Worm (Caenorhabditis elegans): ENCODE measurements around the gene srx-96.
A peak's percentile ranks its signal among the peaks of the same experiment; 100 is the strongest.

Gene srx-96

DNA sequence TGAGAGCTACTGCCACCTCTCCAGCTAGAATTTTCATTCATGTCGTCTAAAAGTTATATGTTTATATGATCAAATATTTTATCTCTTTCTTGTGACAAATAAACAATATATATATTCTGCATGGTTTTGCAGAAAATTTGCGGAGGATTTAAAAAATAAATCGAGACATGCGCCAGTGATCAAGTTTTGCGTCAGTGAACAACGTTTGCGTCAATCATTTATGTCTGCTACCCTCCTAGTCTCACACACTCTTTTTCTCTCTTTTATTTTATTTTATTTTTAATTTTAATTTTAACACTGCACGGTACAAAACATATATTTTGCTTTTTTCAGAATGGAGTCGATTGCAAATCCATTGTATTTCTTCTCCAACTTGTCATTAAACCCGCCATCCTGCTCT is 32.6 kb upstream of the srx-96 start, which contains the start of the genes tag-65 and ccz-1 (continued):
- peak; percentile 23 for TF ChIP-seq snpc-1.1 (tag; optimal IDR thresholded peaks at IDR 0.05; ENCODE audit: insufficient read depth)
- TF ChIP-seq atf-7 (tag; optimal IDR thresholded peaks at IDR 0.05) = peak; percentile 30
- peak; percentile 81 for TF ChIP-seq hsf-1 (GFP tag; IDR thresholded peaks at IDR 0.05)
- no peak for TF ChIP-seq sea-2 (GFP tag; IDR thresholded peaks at IDR 0.05)
- TF ChIP-seq ceh-91 (GFP tag; IDR thresholded peaks at IDR 0.05) = 0 out of 2 replicates have a peak, but pooled peaks have one; percentile 20
- 0 out of 2 replicates have a peak, but pooled peaks have one; percentile 60 for TF ChIP-seq madf-3 (GFP tag; IDR thresholded peaks at IDR 0.05)
- TF ChIP-seq ztf-25 (GFP tag; IDR thresholded peaks at IDR 0.05) = no peak
- TF ChIP-seq rec-8 (tag; optimal IDR thresholded peaks at IDR 0.05) = peak in 1 of 2 experiments; percentile 3
- TF ChIP-seq ztf-26 (tag; optimal IDR thresholded peaks at IDR 0.05) = peak; percentile 30
- TF ChIP-seq ZK185.1 (tag; optimal IDR thresholded peaks at IDR 0.05; ENCODE audit: poor library complexity, severe bottlenecking) = peak; percentile 79
- peak; percentile 19 for TF ChIP-seq repo-1 (tag; optimal IDR thresholded peaks at IDR 0.05)
- TF ChIP-seq snpc-3.4 (tag; optimal IDR thresholded peaks at IDR 0.05) = peak; percentile 55
- peak in 1 of 2 experiments; percentile 59 for TF ChIP-seq let-607 (tag; optimal IDR thresholded peaks at IDR 0.05)
- TF ChIP-seq tbx-9 (tag; optimal IDR thresholded peaks at IDR 0.05; ENCODE audit: borderline replicate concordance) = no peak
- 0 out of 2 replicates have a peak, but pooled peaks have one; percentile 33 for TF ChIP-seq C06A6.2 (GFP tag; conservative IDR thresholded peaks at IDR 0.05)
- peak; percentile 5 for TF ChIP-seq him-1 (tag; optimal IDR thresholded peaks at IDR 0.05)
- TF ChIP-seq ztf-22 (GFP tag; optimal IDR thresholded peaks at IDR 0.05) = no peak
- peak; percentile 29 for TF ChIP-seq somi-1 (GFP tag; optimal IDR thresholded peaks at IDR 0.05)
- no peak for TF ChIP-seq bed-1 (GFP tag; IDR thresholded peaks at IDR 0.05)
- no peak for TF ChIP-seq B0019.2 (GFP tag; conservative IDR thresholded peaks at IDR 0.05)
- peak; percentile 77 for TF ChIP-seq tlf-1 (GFP tag; optimal IDR thresholded peaks at IDR 0.05)
- no peak for TF ChIP-seq F57A8.1 (GFP tag; optimal IDR thresholded peaks at IDR 0.05)
- TF ChIP-seq ekl-4 (GFP tag; IDR thresholded peaks at IDR 0.05) = peak; percentile 84
- peak; percentile 43 for TF ChIP-seq madf-10 (tag; optimal IDR thresholded peaks at IDR 0.05)
- TF ChIP-seq B0336.3 (GFP tag; IDR thresholded peaks at IDR 0.05) = peak; percentile 87
- TF ChIP-seq snpc-4 (GFP tag; optimal IDR thresholded peaks at IDR 0.05) = peak; percentile 44
- peak; percentile 50 to 82 (median 74) for TF ChIP-seq snpc-4 (tag; optimal IDR thresholded peaks at IDR 0.05)
- TF ChIP-seq F33H1.4 (GFP tag; IDR thresholded peaks at IDR 0.05) = peak; percentile 70
- TF ChIP-seq athp-1 (tag; optimal IDR thresholded peaks at IDR 0.05) = peak; percentile 28
- peak; percentile 89 for TF ChIP-seq rcor-1 (GFP tag; IDR thresholded peaks at IDR 0.05)
- TF ChIP-seq unc-130 (GFP tag; optimal IDR thresholded peaks at IDR 0.05) = peak; percentile 44
- peak; percentile 81 for TF ChIP-seq lir-1 (GFP tag; conservative IDR thresholded peaks at IDR 0.05)
- peak; percentile 75 for TF ChIP-seq lsl-1 (GFP tag; optimal IDR thresholded peaks at IDR 0.05)
- peak; percentile 68; the same call in 1 of the 2 replicates for TF ChIP-seq K11D2.4 (GFP tag; IDR thresholded peaks at IDR 0.05)
- peak; percentile 57; the same call in 1 of the 2 replicates for TF ChIP-seq attf-3 (GFP tag; conservative IDR thresholded peaks at IDR 0.05)
- TF ChIP-seq xnd-1 (tag; optimal IDR thresholded peaks at IDR 0.05) = peak; percentile 68
- peak; percentile 98 for TF ChIP-seq hmg-1.2 (GFP tag; IDR thresholded peaks at IDR 0.05)
- TF ChIP-seq lin-35 (GFP tag; optimal IDR thresholded peaks at IDR 0.05) = peak in 1 of 3 experiments; percentile 89
- peak; percentile 32 for TF ChIP-seq F49E8.2 (tag; optimal IDR thresholded peaks at IDR 0.05; ENCODE audit: insufficient read depth)
- peak; percentile 35 for TF ChIP-seq ceh-27 (GFP tag; optimal IDR thresholded peaks at IDR 0.05)
- TF ChIP-seq ama-1 (optimal IDR thresholded peaks at IDR 0.05) = no peak
- no peak for TF ChIP-seq ama-1 (GFP tag; optimal IDR thresholded peaks at IDR 0.05)
- no peak for TF ChIP-seq rpc-1 (optimal IDR thresholded peaks at IDR 0.05)
- TF ChIP-seq rpc-1 (tag; optimal IDR thresholded peaks at IDR 0.05) = no peak
- no peak for TF ChIP-seq snpc-1.3 (tag; optimal IDR thresholded peaks at IDR 0.05; ENCODE audit: insufficient read depth)
- TF ChIP-seq attf-6 (GFP tag; IDR thresholded peaks at IDR 0.05) = peak; percentile 59
- TF ChIP-seq tbp1 (GFP tag; optimal IDR thresholded peaks at IDR 0.05) = peak; percentile 64
- TF ChIP-seq sdz-38 (tag; optimal IDR thresholded peaks at IDR 0.05) = no peak
